Worm (Caenorhabditis elegans) whole organism, late embryonic: Measurements from ENCODE around the gene fzy-1.

ENCODE experiments used
- ceh-24 ChIP-seq: sonication (generic microtip); optimal IDR thresholded peaks from 2 replicates; lab custom pipeline; 2016; ENCODE audit warnings: mild to moderate bottlenecking, missing genetic modification characterization, missing compliant biosample characterization
- ceh-48 ChIP-seq: sonication (generic microtip); optimal IDR thresholded peaks from 2 replicates; lab custom pipeline; 2016; ENCODE audit warnings: missing genetic modification characterization, inconsistent platforms, missing compliant biosample characterization
- dmd-4 ChIP-seq: sonication (generic microtip); optimal IDR thresholded peaks from 2 replicates; lab custom pipeline; 2016; ENCODE audit warnings: borderline replicate concordance, missing genetic modification characterization, missing compliant biosample characterization
- elt-2 ChIP-seq: sonication (generic microtip); optimal IDR thresholded peaks from 2 replicates; lab custom pipeline; 2016; ENCODE audit warnings: missing genetic modification reagents, missing genetic modification characterization, missing compliant biosample characterization
- pat-9 ChIP-seq: fragments of 200-800 bp; sonication (Bioruptor generic); optimal IDR thresholded peaks from 2 replicates; lab custom pipeline; 2018; ENCODE audit warnings: mild to moderate bottlenecking, missing genetic modification characterization, moderate library complexity, missing compliant biosample characterization

DNA sequence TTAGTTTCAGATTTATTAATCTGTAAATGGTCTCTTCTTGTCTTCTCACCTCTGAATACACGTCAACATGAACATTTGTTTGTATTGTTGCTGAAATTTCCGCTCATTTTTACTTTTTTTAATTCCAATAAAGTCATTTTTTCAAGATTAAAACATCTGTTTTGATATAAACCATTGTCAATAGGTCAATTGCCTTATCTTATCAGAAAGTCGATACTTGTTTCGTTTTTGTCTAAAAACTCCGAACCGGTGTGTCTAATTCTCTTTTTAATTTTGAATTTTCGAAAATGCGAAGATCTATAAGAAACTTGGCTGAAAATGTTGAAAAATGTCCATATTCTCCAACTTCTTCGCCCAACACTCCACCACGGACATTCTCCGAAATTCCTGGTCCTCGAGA lies 3.2 kb downstream of the fzy-1 start, which contains the start of gene cyp-44A1:
- TF ChIP-seq elt-2 (tag; lab: Kevin White, UChicago) = peak; percentile 74
- no peak for TF ChIP-seq pat-9 (tag; lab: Kevin White, UChicago)
- no peak for TF ChIP-seq dmd-4
- TF ChIP-seq ceh-48 = no peak
- TF ChIP-seq ceh-24 (tag; lab: Kevin White, UChicago) = no peak
